Fruit fly (Drosophila melanogaster): ENCODE data around the gene CG3437.

Gene CG3437

dm6 chr3L:9451522-9452118 lies 5.8 kb downstream of the CG3437 start, which contains the start of the genes CG3448 and ghi:
Gene CG3448 (minus strand): TSS chr3L:9451572.
Gene ghi (plus strand): TSS chr3L:9451876.
- TF ChIP-seq Smox (GFP tag; optimal IDR thresholded peaks at IDR 0.05) = no peak
- TF ChIP-seq Hr39 (GFP tag; optimal IDR thresholded peaks at IDR 0.05) = peak; percentile 28
- peak; percentile 72 for TF ChIP-seq Eip75B (GFP tag; optimal IDR thresholded peaks at IDR 0.05)
- TF ChIP-seq vri (GFP tag; optimal IDR thresholded peaks at IDR 0.05) = peak; percentile 32
- TF ChIP-seq ss (GFP tag; optimal IDR thresholded peaks at IDR 0.05) = peak in 1 of 2 experiments; percentile 66
- TF ChIP-seq Sox14 (GFP tag; optimal IDR thresholded peaks at IDR 0.05) = peak; percentile 30
- no peak for TF ChIP-seq CG8319 (GFP tag; optimal IDR thresholded peaks at IDR 0.05)
- TF ChIP-seq CG9139 (GFP tag; optimal IDR thresholded peaks at IDR 0.05) = no peak
- TF ChIP-seq Hr4 (GFP tag; optimal IDR thresholded peaks at IDR 0.05) = peak; percentile 66
- no peak for TF ChIP-seq CG11294 (GFP tag; IDR thresholded peaks at IDR 0.05)
- no peak for TF ChIP-seq CG32006 (GFP tag; optimal IDR thresholded peaks at IDR 0.05)
- peak; percentile 63 for TF ChIP-seq Met (GFP tag; optimal IDR thresholded peaks at IDR 0.05)
- TF ChIP-seq Sox102F (GFP tag; optimal IDR thresholded peaks at IDR 0.05) = no peak
- TF ChIP-seq CG7368 (GFP tag; optimal IDR thresholded peaks at IDR 0.05) = peak; percentile 54
- peak; percentile 22 for TF ChIP-seq CG6854 (GFP tag; optimal IDR thresholded peaks at IDR 0.05)
- peak; percentile 70 for TF ChIP-seq CG3032 (tag; optimal IDR thresholded peaks at IDR 0.05)
- no peak for TF ChIP-seq pdm3 (GFP tag; optimal IDR thresholded peaks at IDR 0.05)
- TF ChIP-seq dsx (GFP tag; optimal IDR thresholded peaks at IDR 0.05; ENCODE audit: poor library complexity, severe bottlenecking) = peak; percentile 58
- peak; percentile 25 for TF ChIP-seq Blimp-1 (GFP tag; optimal IDR thresholded peaks at IDR 0.05)
- TF ChIP-seq Eip78C (GFP tag) = peak; percentile 89
- TF ChIP-seq cyc (GFP tag; optimal IDR thresholded peaks at IDR 0.05) = peak; percentile 67
- no peak for TF ChIP-seq Hr38 (GFP tag; optimal IDR thresholded peaks at IDR 0.05)
- peak; percentile 11 for TF ChIP-seq CG1621 (tag; optimal IDR thresholded peaks at IDR 0.05)
- TF ChIP-seq CG11762 (GFP tag; optimal IDR thresholded peaks at IDR 0.05; ENCODE audit: insufficient read depth) = peak; percentile 49
- peak; percentile 52 for TF ChIP-seq CG6808 (GFP tag; optimal IDR thresholded peaks at IDR 0.05)
- TF ChIP-seq CG16779 (tag; optimal IDR thresholded peaks at IDR 0.05) = no peak
- TF ChIP-seq Ets96B (tag; optimal IDR thresholded peaks at IDR 0.05) = peak; percentile 56
- peak; percentile 58 for TF ChIP-seq acj6 (GFP tag; optimal IDR thresholded peaks at IDR 0.05)
- 0 out of 2 replicates have a peak, but pooled peaks have one; percentile 25 for TF ChIP-seq CG15336 (GFP tag; IDR thresholded peaks at IDR 0.05)
- peak; percentile 55; the same call in 2 of the 3 replicates for TF ChIP-seq eg (GFP tag; IDR thresholded peaks at IDR 0.05)
- TF ChIP-seq CG6792 (GFP tag; optimal IDR thresholded peaks at IDR 0.05) = peak; percentile 48
- no peak for TF ChIP-seq spab (GFP tag; optimal IDR thresholded peaks at IDR 0.05)
- peak; percentile 56 for TF ChIP-seq Lpt (GFP tag; optimal IDR thresholded peaks at IDR 0.05)
- TF ChIP-seq net (GFP tag; optimal IDR thresholded peaks at IDR 0.05) = peak; percentile 47
- peak; percentile 61 for TF ChIP-seq lz (GFP tag; optimal IDR thresholded peaks at IDR 0.05)
- TF ChIP-seq CG3919 (GFP tag; optimal IDR thresholded peaks at IDR 0.05) = peak; percentile 73
- no peak for TF ChIP-seq Sox15 (GFP tag; optimal IDR thresholded peaks at IDR 0.05)
- TF ChIP-seq CG8632 (GFP tag; optimal IDR thresholded peaks at IDR 0.05) = peak; percentile 9
- no peak for TF ChIP-seq CG4318 (GFP tag; optimal IDR thresholded peaks at IDR 0.05)
- no peak for TF ChIP-seq fd59A (GFP tag; optimal IDR thresholded peaks at IDR 0.05)
- TF ChIP-seq esn (GFP tag; optimal IDR thresholded peaks at IDR 0.05) = peak; percentile 75
- no peak for TF ChIP-seq CG6163 (GFP tag; IDR thresholded peaks at IDR 0.05)
- no peak for TF ChIP-seq CG8119 (GFP tag; IDR thresholded peaks at IDR 0.05)
- peak; percentile 19 for TF ChIP-seq CG34406 (GFP tag; optimal IDR thresholded peaks at IDR 0.05)
- TF ChIP-seq Ets21C (GFP tag; optimal IDR thresholded peaks at IDR 0.05) = peak; percentile 31
- peak; percentile 22 for TF ChIP-seq fd85E (GFP tag; optimal IDR thresholded peaks at IDR 0.05)
- TF ChIP-seq fkh (GFP tag; optimal IDR thresholded peaks at IDR 0.05) = peak; percentile 94
- peak; percentile 49; the same call in 1 of the 2 replicates for TF ChIP-seq Gug (GFP tag; IDR thresholded peaks at IDR 0.05)
- peak; percentile 60 for TF ChIP-seq achi (GFP tag; optimal IDR thresholded peaks at IDR 0.05)
- TF ChIP-seq topi (GFP tag; optimal IDR thresholded peaks at IDR 0.05) = peak; percentile 55
- TF ChIP-seq OdsH (GFP tag; optimal IDR thresholded peaks at IDR 0.05) = no peak

Measured in whole organism, prepupa.